Fruit fly (Drosophila melanogaster) whole organism, prepupa: ENCODE measurements around the gene Exo84.

Experiments used
- CG10631 ChIP-seq: fragments of 200-800 bp; sonication (Bioruptor generic); optimal IDR thresholded peaks from 2 replicates; lab custom pipeline; 2016; ENCODE audit warnings: missing biosample characterization, missing genetic modification characterization
- CG10669 ChIP-seq: fragments of 200-800 bp; sonication (Bioruptor generic); optimal IDR thresholded peaks from 3 replicates; lab custom pipeline; 2018; ENCODE audit warnings: missing biosample characterization, mild to moderate bottlenecking, missing genetic modification characterization, moderate library complexity
- CG11294 ChIP-seq: fragments of 200-800 bp; sonication (Bioruptor generic); IDR thresholded peaks from 2 replicates; pipeline ENCODE4 v1.3.6; 2022; ENCODE audit warnings: missing biosample characterization, missing genetic modification characterization
- CG11902 ChIP-seq: fragments of 200-800 bp; sonication (Bioruptor generic); optimal IDR thresholded peaks from 3 replicates; lab custom pipeline; 2016; ENCODE audit warnings: missing biosample characterization, missing genetic modification characterization
- CG15336 ChIP-seq: fragments of 200-800 bp; sonication (Bioruptor generic); IDR thresholded peaks from 2 replicates; pipeline ENCODE4 v1.3.6; 2022; ENCODE audit warnings: missing biosample characterization, missing genetic modification characterization
- CG1621 ChIP-seq: fragments of 200-800 bp; sonication (Bioruptor generic); optimal IDR thresholded peaks from 3 replicates; lab custom pipeline; 2018; ENCODE audit warnings: missing biosample characterization, mild to moderate bottlenecking, missing genetic modification characterization
- CG3032 ChIP-seq: fragments of 200-800 bp; optimal IDR thresholded peaks from 2 replicates; lab custom pipeline; 2019; ENCODE audit warnings: missing biosample characterization, mild to moderate bottlenecking, missing genetic modification characterization, moderate library complexity
- CG31627 ChIP-seq: fragments of 200-800 bp; sonication (Bioruptor generic); optimal IDR thresholded peaks from 3 replicates; lab custom pipeline; 2016; ENCODE audit warnings: missing biosample characterization, missing genetic modification characterization
- CG32006 ChIP-seq: fragments of 200-800 bp; sonication (Bioruptor generic); optimal IDR thresholded peaks from 3 replicates; lab custom pipeline; 2017; ENCODE audit warnings: missing biosample characterization, mild to moderate bottlenecking, missing genetic modification characterization
- CG3919 ChIP-seq: fragments of 200-800 bp; sonication (Bioruptor generic); optimal IDR thresholded peaks from 3 replicates; lab custom pipeline; 2016; ENCODE audit warnings: missing biosample characterization, missing genetic modification characterization
- CG6163 ChIP-seq: fragments of 200-800 bp; sonication (Bioruptor generic); IDR thresholded peaks from 3 replicates; pipeline ENCODE4 v1.3.6; 2022; ENCODE audit warnings: missing biosample characterization, missing genetic modification characterization
- CG6276 ChIP-seq: fragments of 200-800 bp; sonication (Bioruptor generic); optimal IDR thresholded peaks from 2 replicates; lab custom pipeline; 2017; ENCODE audit warnings: missing biosample characterization, mild to moderate bottlenecking, missing genetic modification characterization
- CG6792 ChIP-seq: fragments of 200-800 bp; sonication (Bioruptor generic); optimal IDR thresholded peaks from 3 replicates; lab custom pipeline; 2016; ENCODE audit warnings: missing biosample characterization, missing genetic modification characterization
- CG6808 ChIP-seq: fragments of 200-800 bp; sonication (Bioruptor generic); optimal IDR thresholded peaks from 3 replicates; lab custom pipeline; 2017; ENCODE audit warnings: missing biosample characterization, missing genetic modification characterization, mild to moderate bottlenecking, moderate library complexity, missing genetic modification reagents
- CG6854 ChIP-seq: fragments of 200-800 bp; sonication (Bioruptor generic); optimal IDR thresholded peaks from 2 replicates; lab custom pipeline; 2017; ENCODE audit warnings: missing biosample characterization, mild to moderate bottlenecking, missing genetic modification characterization
- CG7368 ChIP-seq: fragments of 200-800 bp; sonication (Bioruptor generic); optimal IDR thresholded peaks from 3 replicates; lab custom pipeline; 2016; ENCODE audit warnings: missing biosample characterization, missing genetic modification characterization
- CG8119 ChIP-seq: fragments of 200-800 bp; sonication (Bioruptor generic); IDR thresholded peaks from 3 replicates; pipeline ENCODE4 v1.3.6; 2022; ENCODE audit warnings: missing biosample characterization, missing genetic modification characterization
- CG8319 ChIP-seq: fragments of 200-800 bp; sonication (Bioruptor generic); optimal IDR thresholded peaks from 3 replicates; lab custom pipeline; 2016; ENCODE audit warnings: missing biosample characterization, missing genetic modification characterization
- CG8632 ChIP-seq: fragments of 200-800 bp; sonication (Bioruptor generic); optimal IDR thresholded peaks from 3 replicates; lab custom pipeline; 2016; ENCODE audit warnings: missing biosample characterization, missing genetic modification characterization
- CG9139 ChIP-seq: fragments of 200-800 bp; sonication (Bioruptor generic); optimal IDR thresholded peaks from 3 replicates; lab custom pipeline; 2017; ENCODE audit warnings: missing biosample characterization, mild to moderate bottlenecking, missing genetic modification characterization
- Eip78C ChIP-seq: fragments of 200-800 bp; sonication (Bioruptor generic); peaks from one replicate; lab custom pipeline; 2016; ENCODE audit warnings: missing biosample characterization, missing genetic modification characterization
- Eip93F ChIP-seq: fragments of 200-800 bp; sonication (Bioruptor generic); optimal IDR thresholded peaks from 2 replicates; lab custom pipeline; 2016; ENCODE audit warnings: missing biosample characterization, mild to moderate bottlenecking, missing genetic modification characterization
- Ets21C ChIP-seq: fragments of 200-800 bp; sonication (Bioruptor generic); optimal IDR thresholded peaks from 3 replicates; lab custom pipeline; 2016; ENCODE audit warnings: missing biosample characterization, missing genetic modification characterization
- Ets96B ChIP-seq: fragments of 200-800 bp; optimal IDR thresholded peaks from 2 replicates; lab custom pipeline; 2019; ENCODE audit warnings: missing biosample characterization, mild to moderate bottlenecking, missing genetic modification characterization, moderate library complexity
- Hr38 ChIP-seq: sonication (Bioruptor generic); optimal IDR thresholded peaks from 2 replicates; lab custom pipeline; 2016; ENCODE audit warnings: missing biosample characterization, missing genetic modification characterization
- Hr39 ChIP-seq: fragments of 200-800 bp; sonication (Bioruptor generic); optimal IDR thresholded peaks from 2 replicates; lab custom pipeline; 2016; ENCODE audit warnings: missing biosample characterization, missing genetic modification characterization
- Met ChIP-seq: fragments of 200-800 bp; sonication (Bioruptor generic); optimal IDR thresholded peaks from 3 replicates; lab custom pipeline; 2016; ENCODE audit warnings: missing biosample characterization, missing genetic modification characterization
- OdsH ChIP-seq: fragments of 200-800 bp; sonication (Bioruptor generic); optimal IDR thresholded peaks from 3 replicates; lab custom pipeline; 2016; ENCODE audit warnings: missing biosample characterization, missing genetic modification characterization
- Sox102F ChIP-seq: fragments of 200-800 bp; sonication (Bioruptor generic); optimal IDR thresholded peaks from 2 replicates; lab custom pipeline; 2016; ENCODE audit warnings: missing biosample characterization, mild to moderate bottlenecking, missing genetic modification characterization
- Sox14 ChIP-seq: fragments of 200-800 bp; sonication (Bioruptor generic); optimal IDR thresholded peaks from 3 replicates; lab custom pipeline; 2016; ENCODE audit warnings: missing biosample characterization, missing genetic modification characterization
- Sox15 ChIP-seq: fragments of 200-800 bp; sonication (Bioruptor generic); optimal IDR thresholded peaks from 3 replicates; lab custom pipeline; 2016; ENCODE audit warnings: missing biosample characterization, missing genetic modification characterization
- acj6 ChIP-seq: fragments of 200-800 bp; sonication (Bioruptor generic); optimal IDR thresholded peaks from 3 replicates; lab custom pipeline; 2016; ENCODE audit warnings: missing biosample characterization, missing genetic modification characterization
- cyc ChIP-seq: fragments of 200-800 bp; sonication (Bioruptor generic); optimal IDR thresholded peaks from 3 replicates; lab custom pipeline; 2016; ENCODE audit warnings: missing biosample characterization, missing genetic modification characterization
- dac ChIP-seq: fragments of 200-800 bp; sonication (Bioruptor generic); optimal IDR thresholded peaks from 2 replicates; lab custom pipeline; 2017; ENCODE audit warnings: missing biosample characterization, mild to moderate bottlenecking, missing genetic modification characterization
- dsx ChIP-seq: fragments of 200-800 bp; optimal IDR thresholded peaks from 3 replicates; lab custom pipeline; 2019; ENCODE audit warnings: missing biosample characterization, mild to moderate bottlenecking, missing genetic modification characterization, moderate library complexity; ENCODE audit not compliant: poor library complexity, severe bottlenecking
- esn ChIP-seq: fragments of 200-800 bp; sonication (Bioruptor generic); optimal IDR thresholded peaks from 2 replicates; lab custom pipeline; 2016; ENCODE audit warnings: missing biosample characterization, mild to moderate bottlenecking, missing genetic modification characterization, moderate library complexity
- fd59A ChIP-seq: fragments of 200-800 bp; sonication (Bioruptor generic); optimal IDR thresholded peaks from 2 replicates; lab custom pipeline; 2017; ENCODE audit warnings: missing biosample characterization, mild to moderate bottlenecking, missing genetic modification characterization, missing genetic modification reagents
- lz ChIP-seq: fragments of 200-800 bp; sonication (Bioruptor generic); optimal IDR thresholded peaks from 3 replicates; lab custom pipeline; 2016; ENCODE audit warnings: missing biosample characterization, missing genetic modification characterization
- net ChIP-seq: fragments of 200-800 bp; sonication (Bioruptor generic); optimal IDR thresholded peaks from 3 replicates; lab custom pipeline; 2016; ENCODE audit warnings: missing biosample characterization, missing genetic modification characterization
- pdm3 ChIP-seq: fragments of 200-800 bp; sonication (Bioruptor generic); optimal IDR thresholded peaks from 3 replicates; lab custom pipeline; 2016; ENCODE audit warnings: missing biosample characterization, missing genetic modification characterization
- salr ChIP-seq, 2 experiments: fragments of 200-800 bp; sonication (Bioruptor generic); optimal IDR thresholded peaks; 3 replicates each; lab custom pipeline; 2016 to 2018; ENCODE audit warnings: missing biosample characterization in 2 of 2, missing genetic modification characterization in 2 of 2, mild to moderate bottlenecking in 1 of 2
- spab ChIP-seq: fragments of 200-800 bp; sonication (Bioruptor generic); optimal IDR thresholded peaks from 2 replicates; lab custom pipeline; 2017; ENCODE audit warnings: missing biosample characterization, mild to moderate bottlenecking, missing genetic modification characterization, missing genetic modification reagents
- ss ChIP-seq, 2 experiments: fragments of 200-800 bp; sonication (Bioruptor generic); optimal IDR thresholded peaks; 2 replicates in 1 of 2; 3 replicates in 1 of 2; lab custom pipeline; 2017 to 2018; ENCODE audit warnings: mild to moderate bottlenecking in 2 of 2, missing biosample characterization in 2 of 2, missing genetic modification characterization in 2 of 2, moderate library complexity in 1 of 2
- svp ChIP-seq: fragments of 200-800 bp; sonication (Bioruptor generic); peaks from one replicate; lab custom pipeline; 2016; ENCODE audit warnings: missing biosample characterization, missing genetic modification characterization
- topi ChIP-seq: fragments of 200-800 bp; sonication (Bioruptor generic); optimal IDR thresholded peaks from 3 replicates; lab custom pipeline; 2016; ENCODE audit warnings: missing biosample characterization, missing genetic modification characterization

Gene Exo84

dm6 chr3R:26042131-26042885 lies 9.7 kb downstream of the Exo84 start (continued):
- TF ChIP-seq CG6792 (GFP tag; lab: Kevin White, UChicago) (peak; percentile 96), dsx (GFP tag; lab: Kevin White, UChicago) (peak; percentile 89), pdm3 (GFP tag; lab: Kevin White, UChicago) (peak; percentile 98), Hr39 (peak; percentile 99), Ets21C (GFP tag; lab: Kevin White, UChicago) (peak; percentile 96), CG15336 (peak; percentile 97), Met (GFP tag; lab: Kevin White, UChicago) (peak; percentile 98), CG10669 (GFP tag; lab: Kevin White, UChicago) (peak; percentile 97), Eip93F (GFP tag; lab: Kevin White, UChicago) (peak; percentile 92), net (GFP tag; lab: Kevin White, UChicago) (peak; percentile 98), Eip78C (GFP tag; lab: Kevin White, UChicago) (peak; percentile 99), svp (peak; percentile 98), CG6808 (GFP tag; lab: Kevin White, UChicago) (peak; percentile 91), cyc (peak; percentile 98), fd59A (GFP tag; lab: Kevin White, UChicago) (peak; percentile 93), Sox14 (GFP tag; lab: Kevin White, UChicago) (peak; percentile 98), Hr38 (peak; percentile 93), CG8632 (GFP tag; lab: Kevin White, UChicago) (peak; percentile 97), ss (GFP tag; optimal IDR thresholded peaks at IDR 0.05; lab: Kevin White, UChicago) (peak; percentile 83 to 91), lz (peak; percentile 98), CG3919 (GFP tag; lab: Kevin White, UChicago) (peak; percentile 98), dac (GFP tag; lab: Kevin White, UChicago) (peak; percentile 95), CG32006 (peak; percentile 98), Sox102F (GFP tag; lab: Kevin White, UChicago) (peak; percentile 98)

- TF ChIP-seq ss (GFP tag; optimal IDR thresholded peaks at IDR 0.05; lab: Kevin White, UChicago) (no peak), Ets96B (tag; lab: Kevin White, UChicago) (peak; percentile 40), CG10631 (GFP tag; lab: Kevin White, UChicago) (peak; percentile 81), CG3919 (GFP tag; lab: Kevin White, UChicago) (peak; percentile 74), CG9139 (GFP tag; lab: Kevin White, UChicago) (no peak), CG8119 (GFP tag; lab: Robert Waterston, UW) (peak; percentile 57), CG6854 (GFP tag; lab: Kevin White, UChicago) (peak; percentile 57), Met (GFP tag; lab: Kevin White, UChicago) (peak; percentile 80), CG32006 (peak; percentile 20), esn (GFP tag; lab: Kevin White, UChicago) (peak; percentile 69), CG8319 (GFP tag; lab: Kevin White, UChicago) (no peak), CG6163 (peak; percentile 82), CG6792 (GFP tag; lab: Kevin White, UChicago) (peak; percentile 66), CG15336 (peak; percentile 54; the same call in 1 of the 2 replicates), CG31627 (GFP tag; lab: Kevin White, UChicago) (peak; percentile 76), topi (GFP tag; lab: Kevin White, UChicago) (peak; percentile 73), CG6276 (GFP tag; lab: Kevin White, UChicago) (no peak), salr (GFP tag; optimal IDR thresholded peaks at IDR 0.05; lab: Kevin White, UChicago) (peak in 1 of 2 experiments; percentile 29), OdsH (GFP tag; lab: Kevin White, UChicago) (peak; percentile 79), Sox15 (GFP tag; lab: Kevin White, UChicago) (peak; percentile 46), Hr38 (no peak), spab (no peak), CG7368 (GFP tag; lab: Kevin White, UChicago) (no peak), net (GFP tag; lab: Kevin White, UChicago) (peak; percentile 26), Ets21C (GFP tag; lab: Kevin White, UChicago) (peak; percentile 55), CG11294 (GFP tag; lab: Robert Waterston, UW) (no peak; the same call in 1 of the 2 replicates), CG1621 (peak; percentile 56), pdm3 (GFP tag; lab: Kevin White, UChicago) (peak; percentile 84), CG6808 (GFP tag; lab: Kevin White, UChicago) (no peak), acj6 (GFP tag; lab: Kevin White, UChicago) (peak; percentile 74), CG8632 (GFP tag; lab: Kevin White, UChicago) (peak; percentile 41), CG3032 (tag; lab: Kevin White, UChicago) (peak; percentile 67), Eip78C (GFP tag; lab: Kevin White, UChicago) (peak; percentile 89), Sox14 (GFP tag; lab: Kevin White, UChicago) (peak; percentile 60), CG11902 (GFP tag; lab: Kevin White, UChicago) (peak; percentile 46)
Measured at dm6 chr3R:26041417-26042101, 10.5 kb downstream of the Exo84 start, which contains the start of gene gro. Gene gro, plus strand, starts transcription at chr3R:26041736.
